Worm (Caenorhabditis elegans) whole organism, mixed stage, embryonic: Measurements from ENCODE around the gene C26B2.2.

Source experiments
- blmp-1 ChIP-seq: fragments of 150-350 bp; optimal IDR thresholded peaks from 2 replicates; lab custom pipeline; 2014; ENCODE audit warnings: missing biosample characterization, missing genetic modification characterization
- lsy-2 ChIP-seq: fragments of 150-350 bp; optimal IDR thresholded peaks from 2 replicates; lab custom pipeline; 2014; ENCODE audit warnings: missing biosample characterization, missing genetic modification characterization
- nhr-28 ChIP-seq: fragments of 150-350 bp; optimal IDR thresholded peaks from 2 replicates; lab custom pipeline; 2014; ENCODE audit warnings: missing biosample characterization, missing genetic modification characterization
- snpc-4 ChIP-seq: fragments of 150-350 bp; optimal IDR thresholded peaks from 2 replicates; lab custom pipeline; 2014; ENCODE audit warnings: missing biosample characterization, missing genetic modification characterization
- unc-62 ChIP-seq: fragments of 150-350 bp; optimal IDR thresholded peaks from 2 replicates; lab custom pipeline; 2014; ENCODE audit warnings: missing biosample characterization, missing genetic modification reagents, missing genetic modification characterization
- ztf-11 ChIP-seq: fragments of 150-350 bp; optimal IDR thresholded peaks from 2 replicates; lab custom pipeline; 2014; ENCODE audit warnings: missing biosample characterization, missing genetic modification characterization

DNA sequence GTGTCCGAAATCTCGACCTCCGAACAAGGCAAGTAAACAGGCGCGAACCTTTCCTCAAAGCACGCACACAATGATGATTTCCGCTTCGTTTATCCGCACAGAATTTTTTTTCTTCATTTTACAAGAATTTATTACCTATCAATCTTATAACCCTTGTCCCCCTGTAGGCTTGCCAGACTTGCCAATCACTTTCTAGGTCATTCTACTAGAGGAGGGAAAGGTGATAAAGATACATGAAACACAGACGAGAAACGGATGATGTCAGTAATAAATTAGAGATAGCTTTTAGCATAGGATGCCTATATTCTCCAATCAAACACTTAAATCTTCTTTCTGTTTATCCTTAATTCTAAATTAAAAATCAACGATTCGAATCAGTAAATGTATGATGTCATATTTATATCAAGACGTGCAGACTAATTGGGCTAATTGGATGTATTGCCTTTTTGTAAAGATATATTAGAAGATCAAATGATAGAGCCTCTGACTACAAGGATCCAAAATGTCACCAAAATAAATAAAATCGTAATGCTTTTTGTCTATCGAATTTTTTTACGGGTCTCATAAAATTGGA, 5.5 kb upstream of the C26B2.2 start:
- TF ChIP-seq unc-62 (GFP tag; lab: Kevin White, UChicago) (no peak), ztf-11 (no peak), blmp-1 (tag; lab: Kevin White, UChicago) (no peak), snpc-4 (tag; lab: Kevin White, UChicago) (no peak), nhr-28 (tag; lab: Kevin White, UChicago) (no peak), lsy-2 (tag; lab: Kevin White, UChicago) (no peak)
